Fruit fly (Drosophila melanogaster): ENCODE data around the gene His2Av.

The His2Av gene

DNA sequence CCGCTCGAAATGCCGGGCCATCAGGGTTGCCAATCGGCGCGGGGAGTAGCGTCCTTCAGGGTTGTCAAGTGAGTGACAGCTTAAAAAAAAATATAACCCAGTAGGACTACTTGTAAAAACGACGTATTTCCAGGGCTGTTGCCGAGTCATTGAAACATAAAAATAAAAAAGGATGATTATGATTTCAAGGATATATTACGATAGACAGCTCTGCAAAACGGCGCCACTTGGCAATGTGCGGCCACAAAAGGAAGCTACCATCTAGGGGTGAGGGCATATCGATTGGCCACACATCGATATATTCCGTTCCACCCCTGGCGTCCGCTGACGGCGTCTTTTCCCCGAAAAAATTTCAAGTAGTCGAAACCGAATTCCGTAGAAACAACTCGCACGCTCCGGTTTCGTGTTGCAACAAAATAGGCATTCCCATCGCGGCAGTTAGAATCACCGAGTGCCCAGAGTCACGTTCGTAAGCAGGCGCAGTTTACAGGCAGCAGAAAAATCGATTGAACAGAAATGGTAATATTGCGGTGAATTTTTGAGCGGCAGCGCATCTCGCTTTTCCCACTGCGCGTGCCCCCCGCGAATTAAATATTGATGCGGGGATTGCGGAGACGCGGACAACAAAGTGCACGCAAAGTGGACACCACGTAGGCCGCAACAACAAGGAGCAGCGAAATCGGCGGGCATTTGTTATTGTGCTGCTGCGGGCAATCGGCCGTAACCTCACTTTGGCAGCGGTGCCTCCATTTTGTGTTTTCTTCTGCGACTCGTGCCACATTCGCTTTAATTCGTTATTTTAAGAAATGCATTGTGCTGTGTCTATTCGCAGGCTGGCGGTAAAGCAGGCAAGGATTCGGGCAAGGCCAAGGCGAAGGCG is at the start of gene His2Av, which contains the start of gene ball (continued):
- peak; percentile 39 for TF ChIP-seq Fer2 (tag; optimal IDR thresholded peaks at IDR 0.05)
- peak; percentile 53 for TF ChIP-seq CG1529 (GFP tag; optimal IDR thresholded peaks at IDR 0.05)
- peak; percentile 57; the same call in 1 of the 2 replicates for TF ChIP-seq ap (GFP tag; IDR thresholded peaks at IDR 0.05)
- peak; percentile 48 for TF ChIP-seq CG12071 (GFP tag; optimal IDR thresholded peaks at IDR 0.05)
- TF ChIP-seq croc (GFP tag; conservative IDR thresholded peaks at IDR 0.05) = peak; percentile 49; the same call in 2 of the 3 replicates
- no peak for TF ChIP-seq cg (GFP tag; optimal IDR thresholded peaks at IDR 0.05)
- TF ChIP-seq tin (GFP tag; optimal IDR thresholded peaks at IDR 0.05) = peak; percentile 87
- TF ChIP-seq zfh2 (GFP tag; optimal IDR thresholded peaks at IDR 0.05) = peak; percentile 90
- peak; percentile 80 for TF ChIP-seq CoRest (tag; optimal IDR thresholded peaks at IDR 0.05)
- TF ChIP-seq pzg (GFP tag; optimal IDR thresholded peaks at IDR 0.05) = peak; percentile 94
- TF ChIP-seq pita (GFP tag; optimal IDR thresholded peaks at IDR 0.05) = no peak
- TF ChIP-seq CG17186 (GFP tag; optimal IDR thresholded peaks at IDR 0.05) = peak; percentile 83
- peak; percentile 75 for TF ChIP-seq CG11504 (tag; optimal IDR thresholded peaks at IDR 0.05)
- TF ChIP-seq CG11695 (GFP tag; IDR thresholded peaks at IDR 0.05) = peak; percentile 73
- no peak for TF ChIP-seq CG10565 (GFP tag; optimal IDR thresholded peaks at IDR 0.05)
- TF ChIP-seq CG7987 (GFP tag; optimal IDR thresholded peaks at IDR 0.05) = peak; percentile 43
- TF ChIP-seq sisA (GFP tag; IDR thresholded peaks at IDR 0.05) = peak; percentile 81
- peak; percentile 77 for TF ChIP-seq CG1602 (GFP tag; optimal IDR thresholded peaks at IDR 0.05)
- peak; percentile 69 for TF ChIP-seq CG15601 (tag; optimal IDR thresholded peaks at IDR 0.05)
- peak; percentile 48 for TF ChIP-seq run (tag; optimal IDR thresholded peaks at IDR 0.05)
- no peak for TF ChIP-seq CG15479 (GFP tag; optimal IDR thresholded peaks at IDR 0.05)
- peak; percentile 12 for TF ChIP-seq zf30C (GFP tag; optimal IDR thresholded peaks at IDR 0.05)
- TF ChIP-seq CG7839 (tag; optimal IDR thresholded peaks at IDR 0.05) = peak; percentile 75
- peak; percentile 83 for TF ChIP-seq H2.0 (GFP tag; IDR thresholded peaks at IDR 0.05)
- peak; percentile 65 for TF ChIP-seq Oaz (GFP tag; IDR thresholded peaks at IDR 0.05)
- peak; percentile 79 for TF ChIP-seq dysf (GFP tag; IDR thresholded peaks at IDR 0.05)
- peak; percentile 83 for TF ChIP-seq Atf6 (GFP tag; IDR thresholded peaks at IDR 0.05)
- TF ChIP-seq CG16863 (GFP tag; optimal IDR thresholded peaks at IDR 0.05) = peak; percentile 90
- TF ChIP-seq Mrtf (GFP tag; IDR thresholded peaks at IDR 0.05) = peak; percentile 73; the same call in 1 of the 3 replicates
- peak; percentile 81 for TF ChIP-seq sob (GFP tag; IDR thresholded peaks at IDR 0.05)
- peak; percentile 67 for TF ChIP-seq Dp (GFP tag; optimal IDR thresholded peaks at IDR 0.05)
- peak; percentile 83 for TF ChIP-seq her (GFP tag; optimal IDR thresholded peaks at IDR 0.05)
- peak; percentile 98 for TF ChIP-seq sens (GFP tag)
- TF ChIP-seq kay (GFP tag; optimal IDR thresholded peaks at IDR 0.05) = peak; percentile 49
- TF ChIP-seq ERR (GFP tag; optimal IDR thresholded peaks at IDR 0.05) = peak; percentile 81
- peak; percentile 78 for TF ChIP-seq CG13424 (tag; optimal IDR thresholded peaks at IDR 0.05)
- TF ChIP-seq lmd (GFP tag; IDR thresholded peaks at IDR 0.05) = peak; percentile 83
- TF ChIP-seq CG9797 (GFP tag; optimal IDR thresholded peaks at IDR 0.05) = peak; percentile 70
- TF ChIP-seq CG1233 (GFP tag; optimal IDR thresholded peaks at IDR 0.05) = peak; percentile 65
- peak; percentile 56 for TF ChIP-seq CG30431 (GFP tag; optimal IDR thresholded peaks at IDR 0.05)
- peak; percentile 68 for TF ChIP-seq Fer3 (tag; optimal IDR thresholded peaks at IDR 0.05)
- peak; percentile 79 for TF ChIP-seq CG11398 (GFP tag; optimal IDR thresholded peaks at IDR 0.05)
- peak; percentile 66 for TF ChIP-seq Nf-YC (tag; optimal IDR thresholded peaks at IDR 0.05)
- TF ChIP-seq ranshi (GFP tag; IDR thresholded peaks at IDR 0.05) = peak; percentile 74
- TF ChIP-seq tup (GFP tag; optimal IDR thresholded peaks at IDR 0.05) = peak; percentile 74
- peak; percentile 82 for TF ChIP-seq Meics (GFP tag; optimal IDR thresholded peaks at IDR 0.05)
- peak; percentile 84 for TF ChIP-seq CG34224 (GFP tag; IDR thresholded peaks at IDR 0.05; ENCODE audit: partially characterized antibody)
- peak; percentile 87 for TF ChIP-seq hkb (optimal IDR thresholded peaks at IDR 0.05)
- TF ChIP-seq hkb (GFP tag; IDR thresholded peaks at IDR 0.05) = peak; percentile 84
